Worm (Caenorhabditis elegans) whole organism, L4 larva: Measurements from ENCODE around the gene irg-1.
"Not testable (repeated sequence)": the region's sequence is repeated elsewhere in the genome, so short reads cannot be mapped to it uniquely, and the experiment has no call there.

Experiments
- F10B5.3 ChIP-seq: sonication (generic microtip); optimal IDR thresholded peaks from 2 replicates; lab custom pipeline; 2016; ENCODE audit warnings: mild to moderate bottlenecking, missing genetic modification characterization, missing compliant biosample characterization
- F37D6.2 ChIP-seq: sonication (generic microtip); optimal IDR thresholded peaks from 2 replicates; lab custom pipeline; 2016; ENCODE audit warnings: mild to moderate bottlenecking, missing genetic modification characterization, missing compliant biosample characterization
- F49E8.2 ChIP-seq: sonication (generic microtip); optimal IDR thresholded peaks from 2 replicates; lab custom pipeline; 2016; ENCODE audit warnings: missing compliant biosample characterization, mild to moderate bottlenecking, missing genetic modification characterization, borderline replicate concordance
- R02D3.7 ChIP-seq: fragments of 150-350 bp; sonication (generic microtip); optimal IDR thresholded peaks from 3 replicates; lab custom pipeline; 2014; ENCODE audit warnings: missing biosample characterization, missing genetic modification characterization
- T20F7.1 ChIP-seq: fragments of 200-800 bp; sonication (Bioruptor generic); optimal IDR thresholded peaks from 2 replicates; lab custom pipeline; 2018; ENCODE audit warnings: mild to moderate bottlenecking, missing genetic modification characterization, missing compliant biosample characterization
- Y105C5A.15 ChIP-seq: fragments of 200-800 bp; sonication (Bioruptor generic); IDR thresholded peaks from 2 replicates; pipeline ENCODE4 v1.3.6; 2022; ENCODE audit warnings: missing genetic modification characterization, missing compliant biosample characterization
- aha-1 ChIP-seq: fragments of 150-350 bp; peaks from one replicate; lab custom pipeline; 2014; ENCODE audit warnings: missing biosample characterization, missing genetic modification characterization
- ceh-28 ChIP-seq: fragments of 150-350 bp; optimal IDR thresholded peaks from 2 replicates; lab custom pipeline; 2014; ENCODE audit warnings: missing biosample characterization, missing genetic modification reagents, missing genetic modification characterization
- ceh-32 ChIP-seq: sonication (generic microtip); optimal IDR thresholded peaks from 2 replicates; lab custom pipeline; 2016; ENCODE audit warnings: mild to moderate bottlenecking, missing genetic modification characterization, missing compliant biosample characterization; ENCODE audit not compliant: poor library complexity
- ceh-82 ChIP-seq: sonication (generic microtip); optimal IDR thresholded peaks from 2 replicates; lab custom pipeline; 2017; ENCODE audit warnings: missing biosample characterization, missing genetic modification characterization
- daf-16 ChIP-seq, 3 experiments: sonication (generic microtip); optimal IDR thresholded peaks; 2 replicates each; lab custom pipeline; 2016 to 2017; ENCODE audit warnings: missing genetic modification characterization in 3 of 3, missing genetic modification reagents in 3 of 3, mild to moderate bottlenecking in 2 of 3, missing compliant biosample characterization in 2 of 3, missing biosample characterization in 1 of 3, moderate library complexity in 1 of 3
- daf-8 ChIP-seq: fragments of 200-800 bp; sonication (Bioruptor generic); IDR thresholded peaks from 2 replicates; pipeline ENCODE4 v1.3.6; 2022; ENCODE audit warnings: missing genetic modification characterization, missing compliant biosample characterization
- fkh-10 ChIP-seq: fragments of 150-350 bp; optimal IDR thresholded peaks from 2 replicates; lab custom pipeline; 2014; ENCODE audit warnings: missing biosample characterization, missing genetic modification reagents, missing genetic modification characterization
- gei-8 ChIP-seq: fragments of 200-800 bp; sonication (Bioruptor generic); optimal IDR thresholded peaks from 2 replicates; lab custom pipeline; 2018; ENCODE audit warnings: mild to moderate bottlenecking, missing genetic modification characterization, missing compliant biosample characterization
- hlh-11 ChIP-seq: fragments of 200-800 bp; sonication (Bioruptor generic); optimal IDR thresholded peaks from 2 replicates; lab custom pipeline; 2018; ENCODE audit warnings: mild to moderate bottlenecking, missing genetic modification characterization, missing compliant biosample characterization
- hlh-30 ChIP-seq: sonication (generic microtip); optimal IDR thresholded peaks from 2 replicates; lab custom pipeline; 2017; ENCODE audit warnings: antibody characterized with exemption, mild to moderate bottlenecking, missing genetic modification characterization, missing compliant biosample characterization; ENCODE audit not compliant: insufficient read depth
- lin-13 ChIP-seq: fragments of 150-350 bp; optimal IDR thresholded peaks from 2 replicates; lab custom pipeline; 2014; ENCODE audit warnings: missing biosample characterization, missing genetic modification reagents, missing genetic modification characterization
- lin-29 ChIP-seq: fragments of 200-800 bp; sonication (Bioruptor generic); IDR thresholded peaks from 2 replicates; pipeline ENCODE4 v1.3.6; 2022; ENCODE audit warnings: missing genetic modification reagents, missing genetic modification characterization, missing compliant biosample characterization
- lin-38 ChIP-seq: fragments of 200-800 bp; sonication (Bioruptor generic); IDR thresholded peaks from 2 replicates; pipeline ENCODE4 v1.3.6; 2022; ENCODE audit warnings: missing genetic modification reagents, missing genetic modification characterization, missing compliant biosample characterization
- mes-2 ChIP-seq: sonication (generic microtip); optimal IDR thresholded peaks from 2 replicates; lab custom pipeline; 2016; ENCODE audit warnings: missing genotype, mild to moderate bottlenecking, missing genetic modification characterization, missing compliant biosample characterization; ENCODE audit not compliant: poor library complexity, severe bottlenecking
- mxl-2 ChIP-seq: fragments of 200-800 bp; sonication (Bioruptor generic); conservative IDR thresholded peaks from 2 replicates; pipeline ENCODE4 v1.3.6; 2022; ENCODE audit warnings: missing genetic modification reagents, missing genetic modification characterization, missing compliant biosample characterization
- nhr-28 ChIP-seq: fragments of 150-350 bp; optimal IDR thresholded peaks from 2 replicates; lab custom pipeline; 2014; ENCODE audit warnings: missing biosample characterization, missing genetic modification characterization
- nhr-42 ChIP-seq: fragments of 200-800 bp; sonication (Bioruptor generic); IDR thresholded peaks from 2 replicates; pipeline ENCODE4 v1.3.6; 2022; ENCODE audit warnings: missing genetic modification characterization, missing compliant biosample characterization
- pha-4 ChIP-seq, 2 experiments: fragments of 150-350 bp in 1 of 2; fragments of 200-800 bp in 1 of 2; sonication (Bioruptor generic) in 1 of 2; IDR thresholded peaks in 1 of 2; optimal IDR thresholded peaks in 1 of 2; 2 replicates each; pipeline versions ENCODE4 v1.3.6 to Lab custom; 2014 to 2022; ENCODE audit warnings: missing genetic modification characterization in 2 of 2, missing genetic modification reagents in 2 of 2, missing biosample characterization in 1 of 2, missing compliant biosample characterization in 1 of 2
- tra-1 ChIP-seq: fragments of 200-800 bp; sonication (Bioruptor generic); IDR thresholded peaks from 2 replicates; pipeline ENCODE4 v1.3.6; 2022; ENCODE audit warnings: missing genetic modification reagents, missing genetic modification characterization, missing compliant biosample characterization
- unc-62 ChIP-seq, 3 experiments: fragments of 150-350 bp in 1 of 3; sonication (generic microtip); optimal IDR thresholded peaks in 2 of 3; peaks in 1 of 3; 1 replicate in 1 of 3; 2 replicates in 2 of 3; lab custom pipeline; 2014 to 2017; ENCODE audit warnings: missing biosample characterization in 3 of 3, missing genetic modification characterization in 3 of 3, missing genetic modification reagents in 3 of 3, missing genotype in 1 of 3
- zfp-2 ChIP-seq: sonication (generic microtip); optimal IDR thresholded peaks from 2 replicates; lab custom pipeline; 2016; ENCODE audit warnings: mild to moderate bottlenecking, missing genetic modification characterization, missing compliant biosample characterization
- ztf-7 ChIP-seq: fragments of 150-350 bp; optimal IDR thresholded peaks from 2 replicates; lab custom pipeline; 2014; ENCODE audit warnings: missing biosample characterization, missing genetic modification characterization

irg-1 gene

ce11 chrV:3505745-3506144 is 17.6 kb upstream of the irg-1 start (continued):
- TF ChIP-seq lin-38 (no peak), ceh-82 (tag; lab: Kevin White, UChicago) (no peak), lin-29 (GFP tag; lab: Robert Waterston, UW) (no peak), hlh-30 (tag; lab: Kevin White, UChicago) (peak; percentile 69), pha-4 (GFP tag; IDR thresholded peaks at IDR 0.05; lab: Robert Waterston, UW) (no peak), pha-4 (tag; optimal IDR thresholded peaks at IDR 0.05; lab: Kevin White, UChicago) (no peak), ztf-7 (tag; lab: Kevin White, UChicago) (no peak), hlh-11 (tag; lab: Kevin White, UChicago) (peak; percentile 77), T20F7.1 (GFP tag; lab: Kevin White, UChicago) (peak; percentile 72)

- TF ChIP-seq mes-2; ceh-28; gei-8 (GFP tag; lab: Kevin White, UChicago): not testable (repeated sequence)
These were observed 17.1 kb upstream of the irg-1 start, which contains the start of gene ugt-64 for ce11 chrV:3506252-3506651. Gene ugt-64 (minus strand): TSS chrV:3506352.

- TF ChIP-seq nhr-42 (GFP tag; lab: Robert Waterston, UW) (no peak), nhr-28 (tag; lab: Kevin White, UChicago) (no peak), daf-16 (GFP tag; optimal IDR thresholded peaks at IDR 0.05; lab: Kevin White, UChicago) (no peak), daf-16 (tag; optimal IDR thresholded peaks at IDR 0.05; lab: Kevin White, UChicago) (no peak), unc-62 (GFP tag; optimal IDR thresholded peaks at IDR 0.05 in 1 of 2; lab: Kevin White, UChicago) (peak in 1 of 2 experiments; percentile 93), unc-62 (tag; optimal IDR thresholded peaks at IDR 0.05; lab: Kevin White, UChicago) (no peak)
These were observed 15.7 kb upstream of the irg-1 start, which contains the start of gene str-225 for ce11 chrV:3507691-3508090. Gene str-225 (plus strand): TSS chrV:3507822.

- TF ChIP-seq F37D6.2 (tag; lab: Kevin White, UChicago) (no peak), aha-1 (tag; lab: Kevin White, UChicago) (peak; percentile 42)
These were observed 13.5 kb upstream of the irg-1 start, which contains the start of gene str-228 for ce11 chrV:3509878-3510277. Gene str-228 (plus strand): TSS chrV:3510178.

- TF ChIP-seq F49E8.2 (tag; lab: Kevin White, UChicago), result no peak
- TF ChIP-seq mxl-2 (GFP tag; lab: Robert Waterston, UW), result no peak
- no peak for TF ChIP-seq fkh-10 (GFP tag; lab: Kevin White, UChicago)
- no peak for TF ChIP-seq daf-16 (GFP tag; optimal IDR thresholded peaks at IDR 0.05; lab: Kevin White, UChicago)
- TF ChIP-seq daf-16 (tag; optimal IDR thresholded peaks at IDR 0.05; lab: Kevin White, UChicago), result no peak
These were observed 11.0 kb upstream of the irg-1 start, which contains the start of gene str-226 for ce11 chrV:3512381-3512780. Gene str-226 (plus strand): TSS chrV:3512681.

- TF ChIP-seq daf-8 (GFP tag; lab: Robert Waterston, UW) (no peak), ceh-32 (tag; lab: Kevin White, UChicago) (no peak), unc-62 (GFP tag; optimal IDR thresholded peaks at IDR 0.05 in 1 of 2; lab: Kevin White, UChicago) (peak in 1 of 2 experiments; percentile 2), unc-62 (tag; optimal IDR thresholded peaks at IDR 0.05; lab: Kevin White, UChicago) (no peak), tra-1 (GFP tag; lab: Robert Waterston, UW) (no peak), lin-13 (no peak)
These were observed 5.5 kb upstream of the irg-1 start, which contains the start of gene str-227 for ce11 chrV:3517889-3518288. Gene str-227 (plus strand): TSS chrV:3518189.

- TF ChIP-seq F10B5.3 (tag; lab: Kevin White, UChicago) (no peak), R02D3.7 (tag; lab: Kevin White, UChicago) (no peak), zfp-2 (tag; lab: Kevin White, UChicago) (no peak), pha-4 (GFP tag; IDR thresholded peaks at IDR 0.05; lab: Robert Waterston, UW) (no peak), pha-4 (tag; optimal IDR thresholded peaks at IDR 0.05; lab: Kevin White, UChicago) (no peak), Y105C5A.15 (GFP tag; lab: Robert Waterston, UW) (no peak)
These were observed 1.6 kb downstream of the irg-1 start, which contains the start of gene T24A6.7 for ce11 chrV:3524970-3525369. Gene T24A6.7 (plus strand): TSS chrV:3525270.
